Fruit fly (Drosophila melanogaster): ENCODE data around the gene CG11619.

The CG11619 gene

DNA sequence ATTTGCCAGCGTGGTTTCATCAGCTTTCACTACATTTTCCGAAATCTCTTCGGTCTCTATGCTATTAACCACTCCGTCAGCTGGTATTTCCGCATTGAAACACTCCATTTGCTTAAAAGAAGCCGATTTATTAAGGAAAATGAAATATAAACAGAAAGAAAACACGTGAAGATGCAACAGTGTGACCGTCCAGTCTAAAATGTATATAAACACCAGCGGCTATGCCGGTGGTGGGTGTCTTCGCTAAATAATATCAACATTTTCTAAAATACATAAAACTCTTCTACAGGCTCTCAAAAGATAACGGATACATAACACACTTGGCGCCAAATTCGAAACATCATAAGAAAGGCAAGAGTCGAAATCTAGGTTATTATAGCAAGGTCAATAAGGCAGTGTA is 12.3 kb upstream of the CG11619 start, which contains the start of gene CG3808 (continued):
- TF ChIP-seq dimm (GFP tag; IDR thresholded peaks at IDR 0.05) (no peak), gro (GFP tag; optimal IDR thresholded peaks at IDR 0.05) (peak; percentile 83), prd (optimal IDR thresholded peaks at IDR 0.05) (no peak), prd (GFP tag; IDR thresholded peaks at IDR 0.05) (no peak), chm (GFP tag; IDR thresholded peaks at IDR 0.05) (0 out of 2 replicates have a peak, but pooled peaks have one; percentile 24), usp (GFP tag; optimal IDR thresholded peaks at IDR 0.05) (no peak), vvl (GFP tag; IDR thresholded peaks at IDR 0.05) (peak; percentile 28), CTCF (GFP tag; optimal IDR thresholded peaks at IDR 0.05) (peak; percentile 35), CHES-1-like (GFP tag; optimal IDR thresholded peaks at IDR 0.05) (peak; percentile 86), CG3995 (GFP tag; optimal IDR thresholded peaks at IDR 0.05) (no peak), Chrac-16 (GFP tag; optimal IDR thresholded peaks at IDR 0.05) (no peak), Dad (GFP tag; optimal IDR thresholded peaks at IDR 0.05) (peak; percentile 21), twi (tag; optimal IDR thresholded peaks at IDR 0.05) (peak; percentile 9), Ptx1 (GFP tag; IDR thresholded peaks at IDR 0.05) (no peak), aop (GFP tag; IDR thresholded peaks at IDR 0.05) (no peak), Sry-δ (GFP tag; optimal IDR thresholded peaks at IDR 0.05) (peak; percentile 56), psq (GFP tag; optimal IDR thresholded peaks at IDR 0.05) (peak; percentile 89), Optix (GFP tag; IDR thresholded peaks at IDR 0.05) (no peak), CG4328 (GFP tag; optimal IDR thresholded peaks at IDR 0.05) (no peak), CG4404 (GFP tag; IDR thresholded peaks at IDR 0.05) (no peak), Dek (tag; optimal IDR thresholded peaks at IDR 0.05) (peak; percentile 66), CG18476 (GFP tag; optimal IDR thresholded peaks at IDR 0.05) (no peak), CG3163 (GFP tag; optimal IDR thresholded peaks at IDR 0.05) (peak; percentile 41), CG3838 (GFP tag; optimal IDR thresholded peaks at IDR 0.05) (no peak), Max (GFP tag; optimal IDR thresholded peaks at IDR 0.05) (peak; percentile 93), Dip3 (GFP tag; optimal IDR thresholded peaks at IDR 0.05) (no peak), Ets65A (GFP tag) (peak; percentile 91), zfh1 (GFP tag; IDR thresholded peaks at IDR 0.05) (peak; percentile 18; the same call in 1 of the 3 replicates), Lhr (GFP tag; optimal IDR thresholded peaks at IDR 0.05) (peak; percentile 88), eyg (GFP tag; optimal IDR thresholded peaks at IDR 0.05) (peak; percentile 9), Pdp1 (GFP tag; optimal IDR thresholded peaks at IDR 0.05) (peak; percentile 18 to 49), maf-S (GFP tag; optimal IDR thresholded peaks at IDR 0.05) (peak; percentile 51), Fer1 (GFP tag; optimal IDR thresholded peaks at IDR 0.05) (peak; percentile 40), CG14710 (tag; optimal IDR thresholded peaks at IDR 0.05) (peak; percentile 59), Dbx (GFP tag; IDR thresholded peaks at IDR 0.05) (no peak), BEAF-32 (GFP tag; optimal IDR thresholded peaks at IDR 0.05) (peak; percentile 48), Stat92E (GFP tag; optimal IDR thresholded peaks at IDR 0.05) (peak in 1 of 3 experiments; percentile 59), CG1529 (GFP tag; optimal IDR thresholded peaks at IDR 0.05) (no peak), dmrt11E (tag; optimal IDR thresholded peaks at IDR 0.05) (no peak), CG10565 (GFP tag; optimal IDR thresholded peaks at IDR 0.05) (no peak), Asciz (GFP tag; optimal IDR thresholded peaks at IDR 0.05) (no peak), odd (GFP tag; optimal IDR thresholded peaks at IDR 0.05) (no peak), CG6854 (GFP tag; optimal IDR thresholded peaks at IDR 0.05) (no peak), corto (GFP tag; optimal IDR thresholded peaks at IDR 0.05) (no peak), CG17359 (tag; optimal IDR thresholded peaks at IDR 0.05) (no peak), PHDP (tag; optimal IDR thresholded peaks at IDR 0.05) (no peak), her (GFP tag; optimal IDR thresholded peaks at IDR 0.05) (peak; percentile 22), ap (GFP tag; IDR thresholded peaks at IDR 0.05) (no peak), CG9797 (GFP tag; optimal IDR thresholded peaks at IDR 0.05) (peak; percentile 75), lbe (GFP tag; optimal IDR thresholded peaks at IDR 0.05) (no peak), Xrp1 (GFP tag; IDR thresholded peaks at IDR 0.05) (no peak), ems (GFP tag; optimal IDR thresholded peaks at IDR 0.05) (no peak), sd (tag; optimal IDR thresholded peaks at IDR 0.05) (peak; percentile 43)
